Worm (Caenorhabditis elegans) whole organism, midembryonic: ENCODE results near the gene Y43F8B.24.

Experiments used
- flt-1 ChIP-seq: fragments of 200-800 bp; sonication (Bioruptor generic); IDR thresholded peaks from 2 replicates; pipeline ENCODE4 v1.3.6; 2022; ENCODE audit warnings: missing genetic modification characterization, missing compliant biosample characterization
- klf-2 ChIP-seq: fragments of 200-800 bp; sonication (Bioruptor generic); conservative IDR thresholded peaks from 2 replicates; pipeline ENCODE4 v1.3.6; 2022; ENCODE audit warnings: missing genetic modification reagents, missing genetic modification characterization, missing compliant biosample characterization
- ref-1 ChIP-seq: fragments of 200-800 bp; sonication (Bioruptor generic); conservative IDR thresholded peaks from 2 replicates; pipeline ENCODE4 v1.3.6; 2022; ENCODE audit warnings: missing genetic modification reagents, missing genetic modification characterization, missing compliant biosample characterization

DNA sequence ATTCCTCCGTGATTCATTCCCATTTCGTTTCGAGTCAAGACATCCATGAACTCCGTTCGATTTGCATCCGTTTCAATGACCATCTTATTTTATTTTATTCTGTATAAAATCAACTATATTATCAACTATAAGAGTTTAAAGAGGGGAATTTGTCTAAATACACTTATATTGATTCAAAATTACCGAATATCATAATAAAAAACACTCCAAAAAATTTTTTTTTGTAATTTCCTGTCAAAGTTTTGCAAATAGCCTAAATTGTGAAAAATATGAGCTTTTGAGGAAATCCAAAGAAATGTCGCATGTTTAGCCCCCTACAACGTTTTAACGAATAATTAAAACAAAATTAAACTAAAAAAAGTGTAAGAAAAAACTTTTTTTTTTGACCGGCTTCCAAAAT, 4.8 kb downstream of the Y43F8B.24 start, which contains the start of gene Y43F8B.15:
- TF ChIP-seq klf-2 (GFP tag; lab: Robert Waterston, UW) (no peak), ref-1 (GFP tag; lab: Robert Waterston, UW) (no peak), flt-1 (no peak)
